Fruit fly (Drosophila melanogaster) whole organism, adult: ENCODE measurements around the gene obst-H.

ENCODE experiments used
- CG14711 ChIP-seq: fragments of 200-800 bp; sonication (Bioruptor generic); optimal IDR thresholded peaks from 2 replicates; lab custom pipeline; 2018; ENCODE audit warnings: missing biosample characterization, mild to moderate bottlenecking, missing genetic modification characterization, moderate library complexity
- CG7101 ChIP-seq: fragments of 200-800 bp; sonication (Bioruptor generic); optimal IDR thresholded peaks from 2 replicates; lab custom pipeline; 2018; ENCODE audit warnings: missing biosample characterization, mild to moderate bottlenecking, missing genetic modification characterization, moderate library complexity
- Clk ChIP-seq: fragments of 200-800 bp; sonication (Bioruptor generic); optimal IDR thresholded peaks from 2 replicates; lab custom pipeline; 2017; ENCODE audit warnings: missing biosample characterization, missing genetic modification characterization
- Mnt ChIP-seq: fragments of 200-800 bp; sonication (Bioruptor generic); optimal IDR thresholded peaks from 2 replicates; lab custom pipeline; 2016; ENCODE audit warnings: missing biosample characterization, mild to moderate bottlenecking, missing genetic modification characterization
- bab1 ChIP-seq: fragments of 200-800 bp; sonication (Bioruptor generic); optimal IDR thresholded peaks from 3 replicates; lab custom pipeline; 2019; ENCODE audit warnings: missing biosample characterization, mild to moderate bottlenecking, missing genetic modification characterization, moderate library complexity
- cic ChIP-seq: fragments of 200-800 bp; sonication (Bioruptor generic); optimal IDR thresholded peaks from 2 replicates; lab custom pipeline; 2017; ENCODE audit warnings: missing biosample characterization, mild to moderate bottlenecking, missing genetic modification characterization, moderate library complexity
- cnc ChIP-seq, 2 experiments: fragments of >200 bp; optimal IDR thresholded peaks; 2 replicates each; lab custom pipeline; 2017
- kay ChIP-seq: fragments of 200-800 bp; sonication (Bioruptor generic); peaks from one replicate; lab custom pipeline; 2016; ENCODE audit warnings: missing biosample characterization, missing genetic modification characterization, borderline replicate concordance
- ovo ChIP-seq: fragments of 200-800 bp; sonication (Bioruptor generic); optimal IDR thresholded peaks from 2 replicates; lab custom pipeline; 2016; ENCODE audit warnings: missing biosample characterization, missing genetic modification characterization
- pad ChIP-seq: fragments of 200-800 bp; sonication (Bioruptor generic); optimal IDR thresholded peaks from 3 replicates; lab custom pipeline; 2017; ENCODE audit warnings: missing biosample characterization, missing genetic modification characterization, mild to moderate bottlenecking, moderate library complexity, missing genetic modification reagents
- toe ChIP-seq: fragments of 200-800 bp; sonication (Bioruptor generic); optimal IDR thresholded peaks from 2 replicates; lab custom pipeline; 2016; ENCODE audit warnings: missing biosample characterization, missing genetic modification characterization

obst-H gene

DNA sequence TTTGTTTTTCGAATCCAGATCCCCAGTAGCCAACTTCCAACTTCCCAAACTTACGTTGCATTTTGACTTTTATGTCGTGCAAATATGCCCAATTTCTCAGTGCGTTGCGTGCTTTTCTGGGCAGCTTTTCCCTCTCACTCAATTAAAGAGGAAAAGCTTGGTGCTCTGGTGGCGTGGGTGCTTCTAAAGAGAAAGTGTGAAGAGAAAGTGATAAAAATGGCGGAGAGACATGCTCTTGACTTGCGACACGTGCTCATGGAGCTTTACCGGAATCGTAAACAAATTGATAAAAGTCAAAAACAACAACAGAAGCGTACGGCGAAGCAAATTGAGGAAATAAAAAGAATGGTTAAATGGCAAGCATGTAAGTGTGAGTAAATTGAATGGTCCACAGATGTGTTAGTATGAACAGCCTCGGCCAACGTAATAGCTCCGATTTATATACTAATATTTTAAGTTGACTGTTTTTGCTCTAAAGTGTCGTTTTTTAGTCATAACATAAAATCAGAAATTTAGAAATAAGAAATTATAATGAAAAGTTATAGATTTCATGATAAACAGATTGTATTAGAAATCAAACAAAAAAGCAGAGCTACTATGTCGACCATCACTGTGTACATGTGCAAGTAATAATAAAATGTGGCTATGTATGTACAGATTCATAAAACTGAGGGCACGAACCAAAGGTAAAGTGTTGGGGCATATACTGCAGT, 35.0 kb downstream of the obst-H start:
- no peak for TF ChIP-seq CG7101 (tag; lab: Kevin White, UChicago)
- peak; percentile 77 for TF ChIP-seq cic
- peak; percentile 89 for TF ChIP-seq kay (GFP tag; lab: Kevin White, UChicago)
- TF ChIP-seq Mnt (GFP tag; lab: Kevin White, UChicago): peak; percentile 83

DNA sequence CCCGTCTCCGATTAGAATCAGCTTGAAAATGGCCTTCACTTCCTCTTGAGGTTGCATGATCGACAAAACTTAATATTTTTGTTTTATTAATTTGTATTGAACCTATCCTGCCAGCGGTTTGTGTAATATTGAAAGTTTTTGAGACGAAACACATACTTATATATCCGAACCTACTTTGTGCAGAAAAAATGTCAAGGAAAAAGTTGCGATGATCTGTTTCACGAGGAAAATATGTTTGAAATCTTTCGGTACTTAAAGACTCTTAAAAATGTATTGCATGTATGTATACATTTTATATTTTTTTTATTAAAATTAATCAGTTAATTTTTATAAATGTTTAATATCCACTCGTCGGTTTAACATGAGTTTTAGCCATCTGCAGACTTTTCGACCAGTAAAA, 43.7 kb downstream of the obst-H start, which contains the start of gene Ran-like:
Gene Ran-like, minus strand, starts transcription at position 101 of the 400 bp plus-strand sequence.
- TF ChIP-seq toe (no peak), CG7101 (tag; lab: Kevin White, UChicago) (no peak), cnc (optimal IDR thresholded peaks at IDR 0.05; lab: Kevin White, UChicago) (no peak), CG14711 (no peak), pad (GFP tag; lab: Kevin White, UChicago) (no peak), Clk (GFP tag; lab: Kevin White, UChicago) (no peak), ovo (GFP tag; lab: Kevin White, UChicago) (no peak), kay (GFP tag; lab: Kevin White, UChicago) (no peak), bab1 (no peak)
